Worm (Caenorhabditis elegans): ENCODE results near the gene Y52E8A.6.

- TF ChIP-seq odd-2 (tag; optimal IDR thresholded peaks at IDR 0.05) (no peak), ceh-2 (tag; optimal IDR thresholded peaks at IDR 0.05) (no peak)
These were observed 28.0 kb downstream of the Y52E8A.6 start for ce11 chrII:4291799-4292198.
